Worm (Caenorhabditis elegans): Measurements from ENCODE around the gene lim-4.

ce11 chrX:3826172-3826571 is 47.2 kb downstream of the lim-4 start:
- TF ChIP-seq hif-1 (tag; optimal IDR thresholded peaks at IDR 0.05): no peak
- no peak for TF ChIP-seq unc-130 (GFP tag; optimal IDR thresholded peaks at IDR 0.05)
